Worm (Caenorhabditis elegans): ENCODE results near the gene F46B6.4.
A peak's percentile ranks its signal among the peaks of the same experiment; 100 is the strongest.

F46B6.4 gene

DNA sequence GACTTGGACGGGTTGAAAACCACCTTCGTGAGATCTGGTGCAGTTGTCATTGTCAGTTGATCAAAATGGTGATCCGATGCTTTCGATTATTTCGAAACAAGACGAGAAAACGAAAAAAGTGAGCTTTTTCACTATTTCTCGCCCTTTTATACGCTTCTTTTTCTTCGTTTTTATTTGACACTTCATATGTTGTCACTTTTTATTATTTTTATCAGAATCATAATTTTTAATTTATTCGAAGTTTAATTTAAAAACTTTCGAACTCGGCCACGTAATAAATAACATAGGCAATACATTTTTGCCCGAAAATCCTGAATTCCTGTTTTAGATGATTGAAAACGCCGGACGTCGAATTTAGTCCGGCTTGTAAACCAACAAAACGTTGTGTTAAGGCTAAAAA, 24.9 kb downstream of the F46B6.4 start, which contains the start of gene F58E6.5:
Gene F58E6.5, minus strand, starts transcription at position 101 of the 400 bp plus-strand sequence.
- TF ChIP-seq spr-1 (tag; optimal IDR thresholded peaks at IDR 0.05) = no peak
- no peak for TF ChIP-seq lin-38 (GFP tag; IDR thresholded peaks at IDR 0.05)
- no peak for TF ChIP-seq daf-19 (GFP tag; conservative IDR thresholded peaks at IDR 0.05)
- no peak for TF ChIP-seq daf-12 (tag; optimal IDR thresholded peaks at IDR 0.05)
- no peak for TF ChIP-seq lim-7 (GFP tag; IDR thresholded peaks at IDR 0.05)
- no peak for TF ChIP-seq ceh-62 (tag; optimal IDR thresholded peaks at IDR 0.05)
- no peak for TF ChIP-seq ceh-82 (tag; optimal IDR thresholded peaks at IDR 0.05)
- TF ChIP-seq nhr-237 (tag; optimal IDR thresholded peaks at IDR 0.05) = no peak
- TF ChIP-seq mxl-2 (GFP tag; conservative IDR thresholded peaks at IDR 0.05) = no peak
- TF ChIP-seq daf-8 (GFP tag; IDR thresholded peaks at IDR 0.05) = no peak
- no peak for TF ChIP-seq mes-2 (tag; optimal IDR thresholded peaks at IDR 0.05; ENCODE audit: poor library complexity, severe bottlenecking)
- no peak for TF ChIP-seq attf-4 (tag; optimal IDR thresholded peaks at IDR 0.05)
- no peak for TF ChIP-seq pqm-1 (tag; optimal IDR thresholded peaks at IDR 0.05)
- no peak for TF ChIP-seq php-3 (GFP tag; IDR thresholded peaks at IDR 0.05)
- no peak for TF ChIP-seq nhr-42 (GFP tag; IDR thresholded peaks at IDR 0.05)
- no peak for TF ChIP-seq dmd-6 (GFP tag; IDR thresholded peaks at IDR 0.05)
- TF ChIP-seq lin-13 (GFP tag; optimal IDR thresholded peaks at IDR 0.05) = no peak
- TF ChIP-seq unc-39 (tag; optimal IDR thresholded peaks at IDR 0.05) = no peak
- TF ChIP-seq nhr-77 (tag; optimal IDR thresholded peaks at IDR 0.05) = no peak

DNA sequence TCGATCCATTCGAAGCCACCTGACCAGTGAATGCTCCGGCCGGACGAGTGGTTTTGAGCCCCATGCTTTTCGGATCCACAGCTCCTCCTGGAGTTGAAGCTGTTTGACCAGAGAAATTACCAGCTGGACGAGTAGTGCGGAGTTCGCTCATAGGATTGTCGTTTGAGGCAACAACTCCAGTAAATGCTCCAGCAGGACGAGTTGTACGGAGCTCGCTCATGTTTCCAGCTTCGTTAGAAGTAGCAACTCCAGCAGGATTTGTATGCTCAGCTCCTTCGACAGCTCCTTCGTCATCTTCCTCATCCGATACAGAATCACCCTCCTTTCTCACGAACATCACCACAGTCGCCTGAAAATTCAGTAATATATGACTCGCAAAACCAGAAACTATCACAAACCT, 25.8 kb downstream of the F46B6.4 start:
- 0 out of 2 replicates have a peak, but pooled peaks have one; percentile 53 for TF ChIP-seq dmd-8 (GFP tag; IDR thresholded peaks at IDR 0.05)
- TF ChIP-seq rbr-2 (tag; optimal IDR thresholded peaks at IDR 0.05) = no peak
- TF ChIP-seq F44E2.7 (GFP tag; IDR thresholded peaks at IDR 0.05) = no peak
- TF ChIP-seq lin-39 (tag; optimal IDR thresholded peaks at IDR 0.05) = no peak
- TF ChIP-seq ztf-11 (tag; optimal IDR thresholded peaks at IDR 0.05) = no peak

DNA sequence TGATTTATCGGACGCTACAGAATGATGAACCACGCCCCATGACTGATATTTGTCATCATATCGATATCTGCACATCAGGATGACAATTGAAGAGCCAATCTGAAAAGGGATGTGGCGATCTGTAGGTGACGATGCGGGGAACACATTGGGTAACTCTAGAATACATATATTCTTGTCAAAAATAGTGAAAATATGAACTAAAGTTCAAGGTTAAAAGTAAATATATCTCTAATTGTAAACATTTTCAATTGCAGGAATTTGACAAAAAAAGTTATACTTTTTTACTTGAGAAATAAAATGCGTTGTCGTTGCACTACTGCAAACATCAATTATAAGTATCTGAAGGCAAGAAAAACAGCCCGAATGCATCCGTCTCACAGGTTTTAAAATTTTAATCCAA, 26.4 kb downstream of the F46B6.4 start, which contains the start of gene F58E6.6:
Gene F58E6.6, minus strand, starts transcription at position 101 of the 400 bp plus-strand sequence.
- no peak for TF ChIP-seq cey-2 (tag; optimal IDR thresholded peaks at IDR 0.05; ENCODE audit: borderline replicate concordance, insufficient read depth)
- TF ChIP-seq mxl-2 (GFP tag; conservative IDR thresholded peaks at IDR 0.05) = no peak
- no peak for TF ChIP-seq nhr-6 (tag; optimal IDR thresholded peaks at IDR 0.05)
- no peak for TF ChIP-seq mdt-29 (GFP tag; IDR thresholded peaks at IDR 0.05)
- no peak for TF ChIP-seq daf-12 (tag; optimal IDR thresholded peaks at IDR 0.05)
- no peak for TF ChIP-seq ztf-7 (tag; optimal IDR thresholded peaks at IDR 0.05)
- no peak for TF ChIP-seq Y48G9A.11 (GFP tag; IDR thresholded peaks at IDR 0.05)
- TF ChIP-seq R02D3.7 (tag; optimal IDR thresholded peaks at IDR 0.05) = no peak
- no peak for TF ChIP-seq unc-39 (tag; optimal IDR thresholded peaks at IDR 0.05)
- TF ChIP-seq mes-2 (tag; optimal IDR thresholded peaks at IDR 0.05; ENCODE audit: poor library complexity, severe bottlenecking) = no peak

DNA sequence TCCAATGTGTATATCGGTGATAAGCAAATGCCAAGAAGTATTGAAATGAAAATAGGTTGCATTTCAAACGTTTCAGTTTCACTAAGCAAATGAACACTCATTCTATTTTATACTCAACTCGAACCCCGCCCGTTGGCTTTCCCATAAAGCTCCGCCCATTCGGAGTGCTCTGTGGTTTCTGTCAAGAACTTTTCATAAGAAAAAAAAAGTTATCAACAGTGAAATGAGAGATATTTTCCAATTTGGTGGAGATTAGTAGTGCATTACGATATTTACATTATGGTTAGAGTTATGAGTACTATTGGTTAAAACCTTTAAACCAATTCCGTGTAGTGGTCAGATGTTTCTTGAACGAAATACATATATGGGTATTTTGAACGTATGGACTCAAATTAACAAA, 29.0 kb downstream of the F46B6.4 start, which contains the start of gene F58E6.4:
Gene F58E6.4, minus strand, starts transcription at position 101 of the 400 bp plus-strand sequence.
- TF ChIP-seq nhr-25 (tag; optimal IDR thresholded peaks at IDR 0.05; ENCODE audit: borderline replicate concordance, insufficient read depth) = no peak
- TF ChIP-seq ceh-32 (tag; optimal IDR thresholded peaks at IDR 0.05; ENCODE audit: poor library complexity) = no peak
- no peak for TF ChIP-seq ztf-7 (tag; optimal IDR thresholded peaks at IDR 0.05)
- TF ChIP-seq Y48G9A.11 (GFP tag; IDR thresholded peaks at IDR 0.05) = no peak
- TF ChIP-seq ZK546.5 (tag; optimal IDR thresholded peaks at IDR 0.05) = no peak
- TF ChIP-seq nhr-10 (tag; optimal IDR thresholded peaks at IDR 0.05) = no peak
- no peak for TF ChIP-seq ceh-28 (tag; optimal IDR thresholded peaks at IDR 0.05)
- TF ChIP-seq nhr-102 (tag; optimal IDR thresholded peaks at IDR 0.05) = no peak
- TF ChIP-seq pqm-1 (tag; optimal IDR thresholded peaks at IDR 0.05) = no peak
- TF ChIP-seq nhr-48 (tag; optimal IDR thresholded peaks at IDR 0.05) = no peak
- no peak for TF ChIP-seq nhr-76 (tag; optimal IDR thresholded peaks at IDR 0.05)
- no peak for TF ChIP-seq jun-1 (tag; optimal IDR thresholded peaks at IDR 0.05)
- TF ChIP-seq nhr-28 (tag; optimal IDR thresholded peaks at IDR 0.05) = no peak
- TF ChIP-seq mxl-2 (GFP tag; conservative IDR thresholded peaks at IDR 0.05) = no peak
- no peak for TF ChIP-seq duxl-1 (tag; optimal IDR thresholded peaks at IDR 0.05; ENCODE audit: poor library complexity)
